Fruit fly (Drosophila melanogaster) whole organism, embryonic: Measurements from ENCODE around the gene Tnks.

Source experiments
- Awh ChIP-seq: fragments of 200-800 bp; sonication (Bioruptor generic); IDR thresholded peaks from 2 replicates; pipeline ENCODE4, ENCODE4 v1.3.6; 2022; ENCODE audit warnings: missing biosample characterization, missing genetic modification characterization
- Blimp-1 ChIP-seq: fragments of 200-800 bp; sonication (Bioruptor generic); optimal IDR thresholded peaks from 3 replicates; lab custom pipeline; 2018; ENCODE audit warnings: missing biosample characterization, missing genetic modification characterization, mild to moderate bottlenecking, moderate library complexity, missing genetic modification reagents
- C15 ChIP-seq: fragments of 200-800 bp; sonication (Bioruptor generic); IDR thresholded peaks from 3 replicates; pipeline ENCODE4 v1.3.6; 2022; ENCODE audit warnings: missing biosample characterization, missing genetic modification characterization
- CG11093 ChIP-seq: fragments of 200-800 bp; sonication (Bioruptor generic); IDR thresholded peaks from 3 replicates; pipeline ENCODE4 v1.3.6; 2022; ENCODE audit warnings: missing biosample characterization, missing genetic modification characterization
- CG12071 ChIP-seq: fragments of 200-800 bp; sonication (Bioruptor generic); optimal IDR thresholded peaks from 3 replicates; lab custom pipeline; 2018; ENCODE audit warnings: missing biosample characterization, mild to moderate bottlenecking, missing genetic modification characterization
- CG12391 ChIP-seq: fragments of 200-800 bp; sonication (Bioruptor generic); optimal IDR thresholded peaks from 3 replicates; lab custom pipeline; 2018; ENCODE audit warnings: missing biosample characterization, mild to moderate bottlenecking, missing genetic modification characterization, moderate library complexity
- CG12659 ChIP-seq: fragments of 200-800 bp; sonication (Bioruptor generic); optimal IDR thresholded peaks from 3 replicates; lab custom pipeline; 2017; ENCODE audit warnings: mild to moderate bottlenecking, missing biosample characterization, missing genetic modification reagents, missing genetic modification characterization
- CG14667 ChIP-seq: fragments of 200-800 bp; sonication (Bioruptor generic); IDR thresholded peaks from 2 replicates; pipeline ENCODE4 v1.3.6; 2022; ENCODE audit warnings: missing biosample characterization, missing genetic modification characterization
- CG1603 ChIP-seq: fragments of 200-800 bp; sonication (Bioruptor generic); optimal IDR thresholded peaks from 2 replicates; lab custom pipeline; 2019; ENCODE audit warnings: missing biosample characterization, mild to moderate bottlenecking, missing genetic modification characterization, moderate library complexity
- CG1647 ChIP-seq: fragments of 200-800 bp; sonication (Bioruptor generic); optimal IDR thresholded peaks from 3 replicates; lab custom pipeline; 2016; ENCODE audit warnings: missing biosample characterization, missing genetic modification characterization
- CG16863 ChIP-seq: fragments of 200-800 bp; sonication (Bioruptor generic); optimal IDR thresholded peaks from 3 replicates; lab custom pipeline; 2016; ENCODE audit warnings: missing biosample characterization, missing genetic modification characterization
- CG17359 ChIP-seq: fragments of 200-800 bp; sonication (Bioruptor generic); optimal IDR thresholded peaks from 3 replicates; lab custom pipeline; 2018; ENCODE audit warnings: missing biosample characterization, mild to moderate bottlenecking, missing genetic modification characterization, moderate library complexity
- CG17361 ChIP-seq: fragments of 200-800 bp; sonication (Bioruptor generic); IDR thresholded peaks from 3 replicates; pipeline ENCODE4 v1.3.6; 2022; ENCODE audit warnings: missing biosample characterization, missing genetic modification characterization
- CG17802 ChIP-seq: fragments of 200-800 bp; sonication (Bioruptor generic); optimal IDR thresholded peaks from 2 replicates; lab custom pipeline; 2018; ENCODE audit warnings: missing biosample characterization, mild to moderate bottlenecking, missing genetic modification characterization, moderate library complexity
- CG1832 ChIP-seq: fragments of 200-800 bp; sonication (Bioruptor generic); optimal IDR thresholded peaks from 2 replicates; lab custom pipeline; 2017; ENCODE audit warnings: missing biosample characterization, mild to moderate bottlenecking, missing genetic modification characterization, inconsistent platforms
- CG34422 ChIP-seq: fragments of 200-800 bp; sonication (Bioruptor generic); IDR thresholded peaks from 3 replicates; pipeline ENCODE4 v1.3.6; 2022; ENCODE audit warnings: missing biosample characterization, missing genetic modification characterization
- CG6175 ChIP-seq: fragments of 200-800 bp; sonication (Bioruptor generic); IDR thresholded peaks from 3 replicates; pipeline ENCODE4 v1.3.6; 2022; ENCODE audit warnings: missing biosample characterization, missing genetic modification characterization
- CG6254 ChIP-seq: fragments of 200-800 bp; sonication (Bioruptor generic); optimal IDR thresholded peaks from 3 replicates; lab custom pipeline; 2017; ENCODE audit warnings: mild to moderate bottlenecking, missing biosample characterization, missing genetic modification reagents, missing genetic modification characterization
- CG8089 ChIP-seq: fragments of 200-800 bp; sonication (Bioruptor generic); optimal IDR thresholded peaks from 3 replicates; lab custom pipeline; 2016; ENCODE audit warnings: missing biosample characterization, missing genetic modification characterization
- CG8359 ChIP-seq: fragments of 200-800 bp; sonication (Bioruptor generic); optimal IDR thresholded peaks from 2 replicates; lab custom pipeline; 2017; ENCODE audit warnings: missing biosample characterization, mild to moderate bottlenecking, missing genetic modification characterization, borderline replicate concordance
- Dll ChIP-seq: fragments of 200-800 bp; sonication (Bioruptor generic); IDR thresholded peaks from 4 replicates; pipeline ENCODE4 v1.3.6; 2022; ENCODE audit warnings: missing biosample characterization, missing genetic modification characterization; ENCODE audit not compliant: partially characterized antibody
- Doc3 ChIP-seq: fragments of 200-800 bp; sonication (Bioruptor generic); IDR thresholded peaks from 3 replicates; pipeline ENCODE4 v1.3.6; 2022; ENCODE audit warnings: missing biosample characterization, missing genetic modification characterization; ENCODE audit not compliant: partially characterized antibody
- ERR ChIP-seq: fragments of 200-800 bp; sonication (Bioruptor generic); optimal IDR thresholded peaks from 2 replicates; lab custom pipeline; 2016; ENCODE audit warnings: missing biosample characterization, missing genetic modification characterization
- Fer3 ChIP-seq: fragments of 200-800 bp; sonication (Bioruptor generic); optimal IDR thresholded peaks from 2 replicates; lab custom pipeline; 2018; ENCODE audit warnings: missing biosample characterization, mild to moderate bottlenecking, missing genetic modification characterization, moderate library complexity
- H15 ChIP-seq: fragments of 200-800 bp; sonication (Bioruptor generic); IDR thresholded peaks from 3 replicates; pipeline ENCODE4 v1.3.6; 2022; ENCODE audit warnings: missing biosample characterization, missing genetic modification characterization
- NfI ChIP-seq: fragments of 200-800 bp; sonication (Bioruptor generic); optimal IDR thresholded peaks from 3 replicates; lab custom pipeline; 2018; ENCODE audit warnings: missing biosample characterization, mild to moderate bottlenecking, missing genetic modification characterization, moderate library complexity
- Oli ChIP-seq: fragments of 200-800 bp; sonication (Bioruptor generic); optimal IDR thresholded peaks from 2 replicates; lab custom pipeline; 2018; ENCODE audit warnings: missing biosample characterization, mild to moderate bottlenecking, missing genetic modification characterization, moderate library complexity
- Sry-δ ChIP-seq: fragments of 200-800 bp; sonication (Bioruptor generic); optimal IDR thresholded peaks from 2 replicates; lab custom pipeline; 2016; ENCODE audit warnings: missing biosample characterization, missing genetic modification characterization
- Taf1 ChIP-seq: fragments of 200-800 bp; sonication (Bioruptor generic); IDR thresholded peaks from 2 replicates; pipeline ENCODE4 v1.3.6; 2022; ENCODE audit warnings: missing biosample characterization, missing genetic modification characterization
- ara ChIP-seq: fragments of 200-800 bp; sonication (Bioruptor generic); IDR thresholded peaks from 2 replicates; pipeline ENCODE4 v1.3.6; 2022; ENCODE audit warnings: missing biosample characterization, missing genetic modification characterization
- fd64A ChIP-seq: fragments of 200-800 bp; sonication (Bioruptor generic); optimal IDR thresholded peaks from 3 replicates; lab custom pipeline; 2018; ENCODE audit warnings: missing biosample characterization, mild to moderate bottlenecking, missing genetic modification characterization
- fru ChIP-seq: fragments of >200 bp; optimal IDR thresholded peaks from 2 replicates; lab custom pipeline; 2017
- gsb ChIP-seq: fragments of 200-800 bp; sonication (Bioruptor generic); IDR thresholded peaks from 2 replicates; pipeline ENCODE4 v1.3.6; 2022; ENCODE audit warnings: missing biosample characterization, missing genetic modification characterization
- hbn ChIP-seq: fragments of 200-800 bp; sonication (Bioruptor generic); IDR thresholded peaks from 2 replicates; pipeline ENCODE4 v1.3.6; 2022; ENCODE audit warnings: missing biosample characterization, missing genetic modification characterization; ENCODE audit not compliant: partially characterized antibody
- her ChIP-seq: fragments of 200-800 bp; sonication (Bioruptor generic); optimal IDR thresholded peaks from 2 replicates; lab custom pipeline; 2016; ENCODE audit warnings: missing biosample characterization, missing genetic modification characterization
- hkb ChIP-seq, 2 experiments: fragments of 200-800 bp in 1 of 2; fragments of >200 bp in 1 of 2; sonication (Bioruptor generic) in 1 of 2; IDR thresholded peaks in 1 of 2; optimal IDR thresholded peaks in 1 of 2; 2 replicates each; pipeline versions ENCODE4 v1.3.6 to Lab custom; 2017 to 2022; ENCODE audit warnings: missing biosample characterization in 1 of 2, missing genetic modification characterization in 1 of 2
- ind ChIP-seq: fragments of 200-800 bp; sonication (Bioruptor generic); optimal IDR thresholded peaks from 3 replicates; lab custom pipeline; 2016; ENCODE audit warnings: missing biosample characterization, missing genetic modification characterization
- jing ChIP-seq: fragments of 200-800 bp; sonication (Bioruptor generic); optimal IDR thresholded peaks from 2 replicates; lab custom pipeline; 2018; ENCODE audit warnings: missing biosample characterization, mild to moderate bottlenecking, missing genetic modification characterization
- jumu ChIP-seq: fragments of 200-800 bp; sonication (Bioruptor generic); optimal IDR thresholded peaks from 3 replicates; lab custom pipeline; 2016; ENCODE audit warnings: missing biosample characterization, missing genetic modification characterization
- maf-S ChIP-seq: fragments of 200-800 bp; sonication (Bioruptor generic); optimal IDR thresholded peaks from 2 replicates; lab custom pipeline; 2016; ENCODE audit warnings: missing biosample characterization, missing genetic modification characterization
- nau ChIP-seq: fragments of 200-800 bp; sonication (Bioruptor generic); optimal IDR thresholded peaks from 3 replicates; lab custom pipeline; 2017; ENCODE audit warnings: missing biosample characterization, mild to moderate bottlenecking, missing genetic modification characterization, missing genetic modification reagents
- oc ChIP-seq: fragments of 200-800 bp; sonication (Bioruptor generic); optimal IDR thresholded peaks from 2 replicates; lab custom pipeline; 2018; ENCODE audit warnings: missing biosample characterization, mild to moderate bottlenecking, missing genetic modification characterization, moderate library complexity
- otp ChIP-seq: fragments of 200-800 bp; sonication (Bioruptor generic); IDR thresholded peaks from 3 replicates; pipeline ENCODE4, ENCODE4 v1.3.6; 2022; ENCODE audit warnings: missing biosample characterization, missing genetic modification characterization
- row ChIP-seq: fragments of 200-800 bp; sonication (Bioruptor generic); IDR thresholded peaks from 3 replicates; pipeline ENCODE4 v1.3.6; 2022; ENCODE audit warnings: missing biosample characterization, missing genetic modification characterization
- scrt ChIP-seq: fragments of 200-800 bp; sonication (Bioruptor generic); optimal IDR thresholded peaks from 2 replicates; lab custom pipeline; 2018; ENCODE audit warnings: missing biosample characterization, mild to moderate bottlenecking, missing genetic modification characterization, moderate library complexity
- sd ChIP-seq: fragments of 200-800 bp; sonication (Bioruptor generic); optimal IDR thresholded peaks from 3 replicates; lab custom pipeline; 2018; ENCODE audit warnings: missing biosample characterization, mild to moderate bottlenecking, missing genetic modification characterization, moderate library complexity
- sens-2 ChIP-seq: fragments of 200-800 bp; sonication (Bioruptor generic); IDR thresholded peaks from 2 replicates; pipeline ENCODE4 v1.3.6; 2022; ENCODE audit warnings: missing biosample characterization, missing genetic modification characterization
- trem ChIP-seq: fragments of 200-800 bp; optimal IDR thresholded peaks from 3 replicates; lab custom pipeline; 2019; ENCODE audit warnings: missing biosample characterization, mild to moderate bottlenecking, missing genetic modification characterization, moderate library complexity
- wor ChIP-seq: fragments of 200-800 bp; sonication (Bioruptor generic); IDR thresholded peaks from 2 replicates; pipeline ENCODE4 v1.3.6; 2022; ENCODE audit warnings: missing biosample characterization, missing genetic modification characterization
- zf30C ChIP-seq: fragments of 200-800 bp; sonication (Bioruptor generic); optimal IDR thresholded peaks from 3 replicates; lab custom pipeline; 2018; ENCODE audit warnings: missing biosample characterization, mild to moderate bottlenecking, missing genetic modification characterization

Gene Tnks

dm6 chr3R:25631079-25631478, 30.0 kb downstream of the Tnks start (continued):
- peak; percentile 36 for TF ChIP-seq ERR (GFP tag; lab: Kevin White, UChicago)
- no peak for TF ChIP-seq CG1832 (GFP tag; lab: Kevin White, UChicago)
- peak; percentile 65; the same call in 2 of the 3 replicates for TF ChIP-seq H15 (GFP tag; lab: Robert Waterston, UW)
- peak; percentile 60; the same call in 1 of the 3 replicates for TF ChIP-seq CG6175
- no peak for TF ChIP-seq fru (lab: Kevin White, UChicago)
- peak; percentile 53 for TF ChIP-seq jing (GFP tag; lab: Kevin White, UChicago)
- TF ChIP-seq CG8089 (GFP tag; lab: Kevin White, UChicago) = peak; percentile 23
- TF ChIP-seq oc (tag; lab: Kevin White, UChicago) = peak; percentile 45
- TF ChIP-seq hkb (optimal IDR thresholded peaks at IDR 0.05; lab: Kevin White, UChicago) = no peak
- TF ChIP-seq hkb (GFP tag; IDR thresholded peaks at IDR 0.05; lab: Robert Waterston, UW) = peak; percentile 81
- peak; percentile 68 for TF ChIP-seq Oli (tag; lab: Kevin White, UChicago)
- 0 out of 3 replicates have a peak, but pooled peaks have one; percentile 42 for TF ChIP-seq CG11093
- peak; percentile 81 for TF ChIP-seq ara (GFP tag; lab: Robert Waterston, UW)
- peak; percentile 72 for TF ChIP-seq CG17361 (GFP tag; lab: Robert Waterston, UW)
- peak; percentile 28 for TF ChIP-seq CG8359 (GFP tag; lab: Kevin White, UChicago)
- TF ChIP-seq Sry-δ (GFP tag; lab: Kevin White, UChicago) = peak; percentile 24
- TF ChIP-seq nau = peak; percentile 36
- peak; percentile 74 for TF ChIP-seq CG12071 (GFP tag; lab: Kevin White, UChicago)
- peak; percentile 57 for TF ChIP-seq CG1603 (tag; lab: Kevin White, UChicago)
- TF ChIP-seq CG12659 (GFP tag; lab: Kevin White, UChicago) = peak; percentile 54
- peak; percentile 70 for TF ChIP-seq CG16863
- TF ChIP-seq CG17359 (tag; lab: Kevin White, UChicago) = peak; percentile 77
- TF ChIP-seq fd64A (GFP tag; lab: Kevin White, UChicago) = peak; percentile 13
- TF ChIP-seq NfI = peak; percentile 66
- peak; percentile 44; the same call in 1 of the 2 replicates for TF ChIP-seq Taf1 (GFP tag; lab: Robert Waterston, UW)
- peak; percentile 38 for TF ChIP-seq trem (tag; lab: Kevin White, UChicago)
- TF ChIP-seq hbn (GFP tag; lab: Robert Waterston, UW) = no peak
- TF ChIP-seq ind = peak; percentile 66
- peak; percentile 75 for TF ChIP-seq Awh
- TF ChIP-seq wor (GFP tag; lab: Robert Waterston, UW) = peak; percentile 67
- TF ChIP-seq gsb = peak; percentile 49; the same call in 1 of the 2 replicates
- TF ChIP-seq jumu (GFP tag; lab: Kevin White, UChicago) = peak; percentile 64
- TF ChIP-seq row (GFP tag; lab: Robert Waterston, UW) = peak; percentile 82
- peak; percentile 39 for TF ChIP-seq CG17802 (tag; lab: Kevin White, UChicago)
- TF ChIP-seq CG1647 = peak; percentile 40
- peak; percentile 44 for TF ChIP-seq CG14667 (GFP tag; lab: Robert Waterston, UW)
- TF ChIP-seq zf30C (GFP tag; lab: Kevin White, UChicago) = peak; percentile 77
- TF ChIP-seq maf-S (GFP tag; lab: Kevin White, UChicago) = peak; percentile 25
- peak; percentile 46 for TF ChIP-seq sd (tag; lab: Kevin White, UChicago)
- 0 out of 3 replicates have a peak, but pooled peaks have one; percentile 42 for TF ChIP-seq C15 (GFP tag; lab: Robert Waterston, UW)
- peak; percentile 26; the same call in 1 of the 2 replicates for TF ChIP-seq sens-2 (GFP tag; lab: Robert Waterston, UW)
- TF ChIP-seq otp = peak; percentile 49; the same call in 1 of the 3 replicates
- peak; percentile 77 for TF ChIP-seq CG34422 (GFP tag; lab: Robert Waterston, UW)
- no peak for TF ChIP-seq Doc3 (GFP tag; lab: Robert Waterston, UW)
- TF ChIP-seq scrt (GFP tag; lab: Kevin White, UChicago) = peak; percentile 59
- TF ChIP-seq Fer3 (tag; lab: Kevin White, UChicago) = peak; percentile 70
- peak; percentile 27 for TF ChIP-seq CG6254 (GFP tag; lab: Kevin White, UChicago)
- no peak for TF ChIP-seq Dll (GFP tag; lab: Robert Waterston, UW)
- TF ChIP-seq CG12391 (tag; lab: Kevin White, UChicago) = peak; percentile 66
- peak; percentile 66 for TF ChIP-seq Blimp-1 (GFP tag; lab: Kevin White, UChicago)
- TF ChIP-seq her = peak; percentile 55
